Worm (Caenorhabditis elegans): ENCODE results near the gene Y16B4A.2.

DNA sequence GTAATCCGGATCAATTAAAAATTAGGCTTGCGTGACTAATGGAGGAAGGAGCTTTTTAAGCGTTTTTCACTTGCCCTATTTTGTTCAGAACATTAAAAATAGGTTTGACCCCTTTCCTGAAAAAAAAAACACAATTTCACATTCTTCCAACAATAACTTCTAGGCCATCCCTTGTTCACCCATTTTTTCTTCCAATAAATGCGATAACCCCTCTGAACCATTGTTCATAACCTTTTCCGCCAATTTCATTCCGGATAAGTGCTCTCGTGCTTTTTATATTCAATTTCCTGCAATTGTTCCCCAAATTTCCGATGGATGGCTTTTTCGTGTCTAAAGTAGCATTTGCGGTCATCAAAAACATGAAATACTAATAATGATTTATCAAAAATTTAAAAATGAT lies 43.8 kb upstream of the Y16B4A.2 start:
- TF ChIP-seq ztf-11 (tag; optimal IDR thresholded peaks at IDR 0.05) (no peak), flh-1 (GFP tag; optimal IDR thresholded peaks at IDR 0.05) (no peak), pha-4 (tag; optimal IDR thresholded peaks at IDR 0.05) (no peak), lin-13 (tag; optimal IDR thresholded peaks at IDR 0.05) (no peak), elt-3 (tag; optimal IDR thresholded peaks at IDR 0.05) (no peak), nhr-76 (tag; optimal IDR thresholded peaks at IDR 0.05) (no peak), nhr-28 (tag; optimal IDR thresholded peaks at IDR 0.05) (no peak), blmp-1 (tag; optimal IDR thresholded peaks at IDR 0.05) (no peak)
